Worm (Caenorhabditis elegans): Measurements from ENCODE around the gene nlp-33.

ce11 chrV:11121247-11121646 lies 25.9 kb upstream of the nlp-33 start:
- TF ChIP-seq madf-6 (GFP tag; IDR thresholded peaks at IDR 0.05) (no peak), atf-7 (tag; optimal IDR thresholded peaks at IDR 0.05) (no peak), nhr-80 (tag; optimal IDR thresholded peaks at IDR 0.05) (no peak), unc-62 (GFP tag; optimal IDR thresholded peaks at IDR 0.05) (no peak), him-1 (tag; optimal IDR thresholded peaks at IDR 0.05) (no peak), lin-54 (GFP tag; optimal IDR thresholded peaks at IDR 0.05) (no peak), F22D6.2 (tag; optimal IDR thresholded peaks at IDR 0.05) (no peak), akir-1 (GFP tag; optimal IDR thresholded peaks at IDR 0.05) (no peak), egrh-3 (GFP tag; IDR thresholded peaks at IDR 0.05) (no peak), efl-1 (GFP tag; optimal IDR thresholded peaks at IDR 0.05) (no peak), snpc-1.3 (tag; optimal IDR thresholded peaks at IDR 0.05; ENCODE audit: insufficient read depth) (no peak), unc-130 (GFP tag; optimal IDR thresholded peaks at IDR 0.05) (no peak)

All from whole organism, young adult.